Fruit fly (Drosophila melanogaster) whole organism, embryonic: ENCODE data around the gene CG5376.

Experiments
- ATbp ChIP-seq: fragments of 200-800 bp; sonication (Bioruptor generic); optimal IDR thresholded peaks from 2 replicates; lab custom pipeline; 2017; ENCODE audit warnings: missing biosample characterization, mild to moderate bottlenecking, missing genetic modification characterization, missing genetic modification reagents
- CG10321 ChIP-seq: fragments of 200-800 bp; sonication (Bioruptor generic); IDR thresholded peaks from 2 replicates; pipeline ENCODE4 v1.3.6; 2022; ENCODE audit warnings: missing biosample characterization, missing genetic modification characterization
- CG11504 ChIP-seq: fragments of 200-800 bp; sonication (Bioruptor generic); optimal IDR thresholded peaks from 3 replicates; lab custom pipeline; 2019; ENCODE audit warnings: missing biosample characterization, mild to moderate bottlenecking, missing genetic modification characterization, moderate library complexity
- CG12219 ChIP-seq: fragments of 200-800 bp; sonication (Bioruptor generic); optimal IDR thresholded peaks from 3 replicates; lab custom pipeline; 2018; ENCODE audit warnings: missing biosample characterization, mild to moderate bottlenecking, missing genetic modification characterization
- CG12299 ChIP-seq: fragments of 200-800 bp; sonication (Bioruptor generic); optimal IDR thresholded peaks from 2 replicates; lab custom pipeline; 2018; ENCODE audit warnings: missing biosample characterization, mild to moderate bottlenecking, missing genetic modification characterization
- CG13287 ChIP-seq: fragments of 200-800 bp; sonication (Bioruptor generic); IDR thresholded peaks from 2 replicates; pipeline ENCODE4 v1.3.6; 2022; ENCODE audit warnings: missing biosample characterization, missing genetic modification characterization; ENCODE audit not compliant: partially characterized antibody
- CG13424 ChIP-seq: fragments of 200-800 bp; sonication (Bioruptor generic); optimal IDR thresholded peaks from 2 replicates; lab custom pipeline; 2019; ENCODE audit warnings: missing biosample characterization, mild to moderate bottlenecking, missing genetic modification characterization, moderate library complexity
- CG13775 ChIP-seq: fragments of 200-800 bp; sonication (Bioruptor generic); optimal IDR thresholded peaks from 3 replicates; lab custom pipeline; 2017; ENCODE audit warnings: missing biosample characterization, mild to moderate bottlenecking, missing genetic modification characterization
- CG15514 ChIP-seq: fragments of 200-800 bp; sonication (Bioruptor generic); optimal IDR thresholded peaks from 3 replicates; lab custom pipeline; 2017; ENCODE audit warnings: missing biosample characterization, missing genetic modification characterization, mild to moderate bottlenecking, moderate library complexity, missing genetic modification reagents
- CG15696 ChIP-seq: fragments of 200-800 bp; sonication (Bioruptor generic); optimal IDR thresholded peaks from 2 replicates; lab custom pipeline; 2019; ENCODE audit warnings: missing biosample characterization, mild to moderate bottlenecking, missing genetic modification characterization, moderate library complexity
- CG1603 ChIP-seq: fragments of 200-800 bp; sonication (Bioruptor generic); optimal IDR thresholded peaks from 2 replicates; lab custom pipeline; 2019; ENCODE audit warnings: missing biosample characterization, mild to moderate bottlenecking, missing genetic modification characterization, moderate library complexity
- CG17385 ChIP-seq: fragments of 200-800 bp; sonication (Bioruptor generic); optimal IDR thresholded peaks from 3 replicates; lab custom pipeline; 2018; ENCODE audit warnings: missing biosample characterization, mild to moderate bottlenecking, missing genetic modification characterization
- CG18262 ChIP-seq: fragments of 200-800 bp; optimal IDR thresholded peaks from 3 replicates; lab custom pipeline; 2019; ENCODE audit warnings: missing biosample characterization, mild to moderate bottlenecking, missing genetic modification characterization, moderate library complexity
- CG33213 ChIP-seq: fragments of 200-800 bp; sonication (Bioruptor generic); optimal IDR thresholded peaks from 3 replicates; lab custom pipeline; 2016; ENCODE audit warnings: missing biosample characterization, missing genetic modification characterization
- CG4328 ChIP-seq: fragments of 200-800 bp; sonication (Bioruptor generic); optimal IDR thresholded peaks from 3 replicates; lab custom pipeline; 2017; ENCODE audit warnings: missing biosample characterization, missing genetic modification reagents, missing genetic modification characterization
- CG4854 ChIP-seq: fragments of 200-800 bp; sonication (Bioruptor generic); optimal IDR thresholded peaks from 2 replicates; lab custom pipeline; 2016; ENCODE audit warnings: missing biosample characterization, missing genetic modification characterization, inconsistent platforms
- CG5180 ChIP-seq: fragments of 200-800 bp; sonication (Bioruptor generic); optimal IDR thresholded peaks from 3 replicates; lab custom pipeline; 2017; ENCODE audit warnings: missing biosample characterization, missing genetic modification characterization, mild to moderate bottlenecking, moderate library complexity, missing genetic modification reagents
- CG7556 ChIP-seq: fragments of 200-800 bp; sonication (Bioruptor generic); optimal IDR thresholded peaks from 2 replicates; lab custom pipeline; 2017; ENCODE audit warnings: missing biosample characterization, mild to moderate bottlenecking, missing genetic modification characterization
- CG7928 ChIP-seq: fragments of 200-800 bp; sonication (Bioruptor generic); optimal IDR thresholded peaks from 2 replicates; lab custom pipeline; 2017; ENCODE audit warnings: missing biosample characterization, mild to moderate bottlenecking, missing genetic modification characterization
- CG7963 ChIP-seq: fragments of 200-800 bp; sonication (Bioruptor generic); IDR thresholded peaks from 3 replicates; pipeline ENCODE4 v1.3.6; 2022; ENCODE audit warnings: missing biosample characterization, missing genetic modification characterization; ENCODE audit not compliant: partially characterized antibody
- Doc2 ChIP-seq: fragments of 200-800 bp; sonication (Bioruptor generic); IDR thresholded peaks from 2 replicates; pipeline ENCODE4 v1.3.6; 2022; ENCODE audit warnings: missing biosample characterization, missing genetic modification characterization
- E2f1 ChIP-seq: fragments of 200-800 bp; sonication (Bioruptor generic); IDR thresholded peaks from 2 replicates; pipeline ENCODE4 v1.3.6; 2022; ENCODE audit warnings: missing biosample characterization, missing genetic modification characterization
- HLHmδ ChIP-seq: fragments of 200-800 bp; sonication (Bioruptor generic); optimal IDR thresholded peaks from 2 replicates; lab custom pipeline; 2018; ENCODE audit warnings: missing biosample characterization, mild to moderate bottlenecking, missing genetic modification characterization, moderate library complexity
- Hr3 ChIP-seq: fragments of 200-800 bp; sonication (Bioruptor generic); optimal IDR thresholded peaks from 3 replicates; lab custom pipeline; 2016; ENCODE audit warnings: missing biosample characterization, missing genetic modification characterization
- Meics ChIP-seq: fragments of 200-800 bp; sonication (Bioruptor generic); optimal IDR thresholded peaks from 2 replicates; lab custom pipeline; 2017; ENCODE audit warnings: missing biosample characterization, mild to moderate bottlenecking, missing genetic modification characterization
- Myb ChIP-seq: fragments of 200-800 bp; sonication (Bioruptor generic); optimal IDR thresholded peaks from 2 replicates; lab custom pipeline; 2016; ENCODE audit warnings: missing biosample characterization, missing genetic modification characterization
- Opbp ChIP-seq: fragments of 200-800 bp; sonication (Bioruptor generic); IDR thresholded peaks from 3 replicates; pipeline ENCODE4 v1.3.6; 2022; ENCODE audit warnings: missing biosample characterization, missing genetic modification characterization; ENCODE audit not compliant: partially characterized antibody
- Sox102F ChIP-seq: fragments of 200-800 bp; sonication (Bioruptor generic); optimal IDR thresholded peaks from 2 replicates; lab custom pipeline; 2018; ENCODE audit warnings: missing biosample characterization, mild to moderate bottlenecking, missing genetic modification characterization, moderate library complexity
- Spps ChIP-seq: fragments of 200-800 bp; sonication (Bioruptor generic); optimal IDR thresholded peaks from 2 replicates; lab custom pipeline; 2018; ENCODE audit warnings: missing biosample characterization, mild to moderate bottlenecking, missing genetic modification characterization
- amos ChIP-seq: fragments of 200-800 bp; sonication (Bioruptor generic); IDR thresholded peaks from 2 replicates; pipeline ENCODE4 v1.3.6; 2022; ENCODE audit warnings: missing biosample characterization, missing genetic modification characterization; ENCODE audit not compliant: partially characterized antibody
- bsh ChIP-seq, 2 experiments: fragments of 200-800 bp; sonication (Bioruptor generic); optimal IDR thresholded peaks; 2 replicates each; lab custom pipeline; 2017 to 2018; ENCODE audit warnings: mild to moderate bottlenecking in 2 of 2, missing biosample characterization in 2 of 2, missing genetic modification characterization in 2 of 2, moderate library complexity in 1 of 2
- cwo ChIP-seq: fragments of 200-800 bp; sonication (Bioruptor generic); optimal IDR thresholded peaks from 3 replicates; lab custom pipeline; 2017; ENCODE audit warnings: missing biosample characterization, missing genetic modification characterization, mild to moderate bottlenecking, moderate library complexity, missing genetic modification reagents
- fu2 ChIP-seq: fragments of 200-800 bp; sonication (Bioruptor generic); optimal IDR thresholded peaks from 2 replicates; lab custom pipeline; 2016; ENCODE audit warnings: missing biosample characterization, missing genetic modification characterization
- gem ChIP-seq: fragments of 200-800 bp; sonication (Bioruptor generic); optimal IDR thresholded peaks from 2 replicates; lab custom pipeline; 2019; ENCODE audit warnings: missing biosample characterization, mild to moderate bottlenecking, missing genetic modification characterization, moderate library complexity
- gfzf ChIP-seq: fragments of 200-800 bp; sonication (Bioruptor generic); optimal IDR thresholded peaks from 2 replicates; lab custom pipeline; 2016; ENCODE audit warnings: missing biosample characterization, mild to moderate bottlenecking, missing genetic modification characterization, moderate library complexity
- ken ChIP-seq: fragments of 200-800 bp; sonication (Bioruptor generic); IDR thresholded peaks from 3 replicates; pipeline ENCODE4 v1.3.6; 2022; ENCODE audit warnings: missing biosample characterization, missing genetic modification characterization
- kni ChIP-seq: fragments of 200-800 bp; sonication (Bioruptor generic); optimal IDR thresholded peaks from 3 replicates; lab custom pipeline; 2017; ENCODE audit warnings: mild to moderate bottlenecking, missing biosample characterization, missing genetic modification reagents, missing genetic modification characterization
- mld ChIP-seq: fragments of 200-800 bp; sonication (Bioruptor generic); IDR thresholded peaks from 3 replicates; pipeline ENCODE4 v1.3.6; 2022; ENCODE audit warnings: missing biosample characterization, missing genetic modification characterization; ENCODE audit not compliant: partially characterized antibody
- peb ChIP-seq: fragments of 200-800 bp; sonication (Bioruptor generic); IDR thresholded peaks from 2 replicates; pipeline ENCODE4 v1.3.6; 2022; ENCODE audit warnings: missing biosample characterization, missing genetic modification characterization
- pho ChIP-seq: fragments of 200-800 bp; sonication (Bioruptor generic); optimal IDR thresholded peaks from 2 replicates; lab custom pipeline; 2016; ENCODE audit warnings: missing biosample characterization, missing genetic modification characterization
- pzg ChIP-seq: fragments of 200-800 bp; sonication (Bioruptor generic); optimal IDR thresholded peaks from 3 replicates; lab custom pipeline; 2018; ENCODE audit warnings: missing biosample characterization, mild to moderate bottlenecking, missing genetic modification characterization, moderate library complexity
- seq ChIP-seq: fragments of 200-800 bp; sonication (Bioruptor generic); IDR thresholded peaks from 2 replicates; pipeline ENCODE4 v1.3.6; 2022; ENCODE audit warnings: missing biosample characterization, missing genetic modification characterization
- sim ChIP-seq: fragments of 200-800 bp; sonication (Bioruptor generic); IDR thresholded peaks from 2 replicates; pipeline ENCODE4 v1.3.6; 2022; ENCODE audit warnings: missing biosample characterization, missing genetic modification characterization
- sna ChIP-seq: fragments of 200-800 bp; sonication (Bioruptor generic); IDR thresholded peaks from 2 replicates; pipeline ENCODE4 v1.3.6; 2022; ENCODE audit warnings: missing biosample characterization, missing genetic modification characterization; ENCODE audit not compliant: partially characterized antibody
- sug ChIP-seq: fragments of 200-800 bp; optimal IDR thresholded peaks from 2 replicates; lab custom pipeline; 2019; ENCODE audit warnings: missing biosample characterization, mild to moderate bottlenecking, missing genetic modification characterization, moderate library complexity
- twi ChIP-seq: fragments of 200-800 bp; optimal IDR thresholded peaks from 2 replicates; lab custom pipeline; 2019; ENCODE audit warnings: missing biosample characterization, mild to moderate bottlenecking, missing genetic modification characterization, moderate library complexity
- vnd ChIP-seq: fragments of 200-800 bp; sonication (Bioruptor generic); IDR thresholded peaks from 3 replicates; pipeline ENCODE4 v1.3.6; 2022; ENCODE audit warnings: missing biosample characterization, missing genetic modification characterization; ENCODE audit not compliant: partially characterized antibody

The CG5376 gene

dm6 chr3R:22491088-22491879, 2.5 kb upstream of the CG5376 start, which contains the start of the genes CCT1 and tHMG1 (continued):
- peak; percentile 92 for TF ChIP-seq Myb
- no peak for TF ChIP-seq Meics (GFP tag; lab: Kevin White, UChicago)
- peak; percentile 13 for TF ChIP-seq pho (GFP tag; lab: Kevin White, UChicago)
- TF ChIP-seq seq (GFP tag; lab: Robert Waterston, UW) = no peak
- TF ChIP-seq ken (GFP tag; lab: Robert Waterston, UW) = no peak
- no peak for TF ChIP-seq ATbp (GFP tag; lab: Kevin White, UChicago)
- TF ChIP-seq sim (GFP tag; lab: Robert Waterston, UW) = no peak
- TF ChIP-seq pzg (GFP tag; lab: Kevin White, UChicago) = peak; percentile 54
- TF ChIP-seq CG7928 (GFP tag; lab: Kevin White, UChicago) = peak; percentile 93
- no peak for TF ChIP-seq CG17385 (GFP tag; lab: Kevin White, UChicago)
- no peak for TF ChIP-seq gem (tag; lab: Kevin White, UChicago)
- TF ChIP-seq CG12219 (GFP tag; lab: Kevin White, UChicago) = no peak
- no peak for TF ChIP-seq Hr3 (GFP tag; lab: Kevin White, UChicago)
- TF ChIP-seq sug (tag; lab: Kevin White, UChicago) = peak; percentile 19
- TF ChIP-seq CG33213 = no peak
- TF ChIP-seq twi (tag; lab: Kevin White, UChicago) = no peak
- peak; percentile 97 for TF ChIP-seq vnd
- no peak for TF ChIP-seq peb (GFP tag; lab: Robert Waterston, UW)
- peak; percentile 40 for TF ChIP-seq CG1603 (tag; lab: Kevin White, UChicago)
- TF ChIP-seq E2f1 = no peak
- TF ChIP-seq cwo (GFP tag; lab: Kevin White, UChicago) = no peak
- TF ChIP-seq CG15696 (tag; lab: Kevin White, UChicago) = no peak
- TF ChIP-seq sna (GFP tag; lab: Robert Waterston, UW) = peak; percentile 97
- peak; percentile 32 for TF ChIP-seq CG18262
- TF ChIP-seq CG13775 (GFP tag; lab: Kevin White, UChicago) = peak; percentile 28
- peak; percentile 87 for TF ChIP-seq amos (GFP tag; lab: Robert Waterston, UW)
- TF ChIP-seq CG13287 (GFP tag; lab: Robert Waterston, UW) = peak; percentile 97
- peak; percentile 85 for TF ChIP-seq Opbp (GFP tag; lab: Robert Waterston, UW)
- no peak for TF ChIP-seq CG10321 (GFP tag; lab: Robert Waterston, UW)
- no peak for TF ChIP-seq CG11504 (tag; lab: Kevin White, UChicago)
- peak; percentile 13 for TF ChIP-seq CG13424
- no peak for TF ChIP-seq HLHmδ (GFP tag; lab: Kevin White, UChicago)
- TF ChIP-seq bsh (GFP tag; optimal IDR thresholded peaks at IDR 0.05; lab: Kevin White, UChicago) = no peak
- peak; percentile 14 for TF ChIP-seq gfzf
- TF ChIP-seq mld = peak; percentile 91; the same call in 2 of the 3 replicates
- no peak for TF ChIP-seq CG4328 (GFP tag; lab: Kevin White, UChicago)
- peak; percentile 79 for TF ChIP-seq CG7963 (GFP tag; lab: Robert Waterston, UW)
- TF ChIP-seq Spps (tag; lab: Kevin White, UChicago) = peak; percentile 19
- TF ChIP-seq CG5180 = no peak
- no peak for TF ChIP-seq CG7556
- TF ChIP-seq CG12299 (tag; lab: Kevin White, UChicago) = no peak
- TF ChIP-seq CG4854 (GFP tag; lab: Kevin White, UChicago) = no peak
- no peak for TF ChIP-seq kni (GFP tag; lab: Kevin White, UChicago)
- TF ChIP-seq CG15514 (GFP tag; lab: Kevin White, UChicago) = peak; percentile 69
- TF ChIP-seq Sox102F (GFP tag; lab: Kevin White, UChicago) = no peak
- TF ChIP-seq Doc2 (GFP tag; lab: Robert Waterston, UW) = no peak
- TF ChIP-seq fu2 = no peak
